Worm (Caenorhabditis elegans) whole organism, early embryonic: ENCODE measurements around the gene srh-83.

Experiments used
- B0310.2 ChIP-seq: sonication (generic microtip); optimal IDR thresholded peaks from 2 replicates; lab custom pipeline; 2016; ENCODE audit warnings: mild to moderate bottlenecking, missing genetic modification characterization, missing compliant biosample characterization
- ama-1 ChIP-seq: fragments of 150-350 bp; optimal IDR thresholded peaks from 2 replicates; lab custom pipeline; 2014
- ceh-36 ChIP-seq: sonication (generic microtip); optimal IDR thresholded peaks from 2 replicates; lab custom pipeline; 2016; ENCODE audit warnings: missing genetic modification characterization, inconsistent platforms, missing compliant biosample characterization
- hmbx-1 ChIP-seq: sonication (generic microtip); optimal IDR thresholded peaks from 2 replicates; lab custom pipeline; 2016; ENCODE audit warnings: mild to moderate bottlenecking, missing genetic modification characterization, missing compliant biosample characterization

DNA sequence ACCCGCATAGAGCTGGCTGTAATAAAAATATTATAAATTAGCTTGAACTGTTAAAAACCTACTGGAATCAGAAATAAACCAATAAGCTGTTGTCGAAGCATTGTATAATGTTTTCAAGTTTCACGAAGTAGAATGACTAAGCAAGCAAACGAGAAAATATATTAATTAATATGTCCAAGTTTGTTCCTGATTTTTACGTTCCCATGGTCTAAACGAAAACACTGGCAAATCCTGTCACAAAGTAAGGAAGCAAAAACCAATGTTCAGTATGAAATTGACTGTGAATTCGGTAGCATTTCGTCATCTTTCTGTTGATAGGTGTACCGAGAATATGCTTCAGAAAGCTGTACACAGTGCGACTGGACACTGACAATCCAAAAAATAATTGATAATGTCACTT is 44.1 kb upstream of the srh-83 start, which contains the start of gene srx-34:
- TF ChIP-seq ama-1 (lab: Kevin White, UChicago) (no peak), hmbx-1 (no peak), ceh-36 (tag; lab: Kevin White, UChicago) (no peak), B0310.2 (tag; lab: Kevin White, UChicago) (no peak)
